Fruit fly (Drosophila melanogaster) ovary, adult (tissue): Measurements from ENCODE around the gene Orc2.

Experiments
- CG17801 ChIP-seq: fragments of 200-800 bp; optimal IDR thresholded peaks from 2 replicates; lab custom pipeline; 2019; ENCODE audit warnings: missing biosample characterization, mild to moderate bottlenecking, missing genetic modification characterization, moderate library complexity; ENCODE audit not compliant: partially characterized antibody

Orc2 gene

DNA sequence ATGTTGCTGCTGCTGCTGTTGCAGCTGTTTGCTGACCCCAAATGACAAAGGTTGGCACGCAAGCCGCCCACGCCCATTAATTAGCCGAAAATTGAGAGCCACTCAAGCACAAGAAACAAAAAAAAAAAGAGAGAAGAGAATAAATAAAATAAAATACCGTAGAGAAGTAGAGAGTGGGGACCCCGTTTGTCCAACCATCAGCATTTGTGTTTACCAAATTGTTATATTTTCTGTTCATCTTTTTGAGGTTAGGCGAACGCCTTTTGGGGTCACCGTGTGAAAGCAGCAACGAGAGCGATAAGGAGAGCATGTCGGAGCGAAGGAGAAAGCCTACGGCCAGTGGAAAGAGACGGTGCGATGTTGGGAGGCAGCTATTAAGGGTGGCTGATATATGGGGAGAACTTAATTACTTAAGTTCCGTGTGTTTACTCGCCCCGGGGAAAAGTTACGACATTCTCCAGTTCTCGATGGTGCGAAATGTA is 13.4 kb downstream of the Orc2 start:
- no peak for TF ChIP-seq CG17801 (GFP tag; lab: Kevin White, UChicago)

DNA sequence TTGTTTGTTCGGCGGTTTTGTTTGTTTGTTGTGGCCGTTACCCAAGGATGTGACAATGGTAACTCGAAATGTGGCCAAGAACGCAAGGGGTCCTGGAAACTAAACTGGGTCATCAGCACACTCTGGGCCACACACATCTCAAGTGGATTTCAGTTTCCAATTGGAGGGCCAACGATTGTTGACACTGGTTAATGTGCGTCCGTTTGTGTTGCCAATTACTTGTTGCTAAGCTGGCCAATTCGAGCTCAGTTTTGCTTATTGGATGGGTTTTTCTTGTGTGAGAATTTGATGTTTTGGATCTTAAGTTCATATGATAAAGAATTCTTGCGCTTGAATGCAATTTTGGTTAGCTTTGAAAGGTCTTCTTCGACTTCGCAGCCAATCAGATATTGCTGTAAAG is 16.3 kb downstream of the Orc2 start:
- TF ChIP-seq CG17801 (GFP tag; lab: Kevin White, UChicago) = no peak

dm6 chr3R:13981584-13981983 is 16.9 kb downstream of the Orc2 start:
- TF ChIP-seq CG17801 (GFP tag; lab: Kevin White, UChicago) = no peak

dm6 chr3R:13982298-13982846 is 17.7 kb downstream of the Orc2 start:
- TF ChIP-seq CG17801 (GFP tag; lab: Kevin White, UChicago) = no peak

dm6 chr3R:13983272-13984032 is 18.8 kb downstream of the Orc2 start:
- peak; percentile 91 for TF ChIP-seq CG17801 (GFP tag; lab: Kevin White, UChicago)

DNA sequence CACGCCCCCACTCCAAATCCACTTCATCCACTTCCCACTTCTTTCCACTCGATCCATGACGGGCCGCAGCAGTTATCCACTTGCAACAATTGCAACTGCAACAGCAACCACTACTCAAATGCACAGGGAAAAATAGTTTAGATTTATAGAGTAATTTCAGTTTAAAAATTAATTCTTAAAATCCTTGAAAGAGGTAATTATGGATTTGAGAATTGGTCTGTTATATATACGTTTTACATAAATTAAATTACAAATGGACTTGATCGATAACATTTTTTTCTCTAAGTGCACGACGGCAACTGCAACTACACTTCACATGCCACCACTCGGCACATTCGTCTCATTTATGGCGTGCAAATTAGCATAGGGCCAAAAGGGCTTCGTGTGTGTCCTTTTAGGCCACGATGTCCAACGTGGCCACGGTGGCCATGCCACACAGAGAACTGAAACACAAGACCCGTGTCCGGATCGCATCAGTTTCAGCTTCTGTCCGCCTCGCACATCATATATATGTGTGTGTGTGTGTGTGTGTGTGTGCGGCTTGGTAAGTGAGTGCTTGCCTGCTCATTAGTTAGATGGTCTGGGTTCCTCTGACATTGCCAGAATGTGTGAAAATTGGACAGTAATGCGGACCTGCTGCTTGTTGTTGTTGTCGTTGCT is 20.4 kb downstream of the Orc2 start:
- peak; percentile 22 for TF ChIP-seq CG17801 (GFP tag; lab: Kevin White, UChicago)

DNA sequence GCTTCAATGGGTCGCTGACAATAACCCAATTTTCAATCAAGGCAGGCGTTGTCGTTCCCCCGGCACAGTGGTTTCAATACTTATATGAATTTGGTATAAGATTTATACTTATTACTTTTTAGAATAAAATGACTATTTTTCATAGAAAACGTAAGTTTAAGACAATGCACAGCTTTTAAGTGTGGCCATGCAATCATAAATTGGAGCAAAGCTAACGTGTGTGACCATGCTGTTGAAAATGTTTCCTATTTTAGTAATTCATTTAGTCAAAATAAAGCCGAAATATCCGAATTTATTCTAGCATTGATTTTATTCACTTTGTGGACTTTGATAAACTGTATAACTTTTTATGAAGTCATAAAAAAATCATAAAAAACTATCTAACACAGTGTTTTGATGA is 22.0 kb downstream of the Orc2 start:
- no peak for TF ChIP-seq CG17801 (GFP tag; lab: Kevin White, UChicago)

dm6 chr3R:13988923-13989436 is 24.3 kb downstream of the Orc2 start:
- TF ChIP-seq CG17801 (GFP tag; lab: Kevin White, UChicago) = no peak

DNA sequence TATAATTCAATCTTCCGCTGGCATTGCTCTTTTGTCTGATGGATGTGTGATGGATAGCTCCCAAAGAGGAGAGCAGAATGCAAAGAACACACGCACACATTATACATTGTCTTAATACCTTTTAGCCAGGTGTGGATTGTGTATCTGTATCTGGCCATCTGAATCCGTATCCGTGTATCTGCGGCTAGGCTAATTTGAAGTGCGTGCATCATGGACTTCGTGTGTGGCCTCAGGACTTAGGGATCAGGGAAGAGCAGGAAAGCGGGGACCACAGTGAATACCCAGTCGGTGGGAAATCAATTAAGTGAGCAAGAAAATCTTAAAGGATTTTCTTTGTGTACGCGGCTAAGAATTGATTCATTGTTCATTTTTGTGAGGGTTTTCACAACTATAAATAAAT is 24.8 kb downstream of the Orc2 start:
- TF ChIP-seq CG17801 (GFP tag; lab: Kevin White, UChicago) = no peak

DNA sequence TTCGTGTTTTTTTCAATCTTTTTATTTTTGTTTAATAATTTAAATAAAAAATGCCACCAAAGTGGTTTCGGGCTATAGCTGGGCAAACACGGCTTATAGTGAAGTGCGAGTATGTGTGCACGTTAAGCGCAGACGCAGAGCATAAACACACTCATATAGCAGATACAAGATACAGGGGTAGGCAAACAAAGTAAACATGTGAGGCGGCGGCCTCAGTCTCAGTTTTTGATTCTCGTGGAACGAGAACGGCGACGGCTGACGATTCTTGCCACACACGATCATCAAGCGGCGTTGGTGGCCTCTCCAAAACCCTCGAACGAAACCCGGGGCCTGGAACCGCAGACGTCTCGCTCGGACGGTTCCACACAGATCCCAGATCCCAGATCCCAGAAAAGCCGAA is 25.4 kb downstream of the Orc2 start:
- no peak for TF ChIP-seq CG17801 (GFP tag; lab: Kevin White, UChicago)

DNA sequence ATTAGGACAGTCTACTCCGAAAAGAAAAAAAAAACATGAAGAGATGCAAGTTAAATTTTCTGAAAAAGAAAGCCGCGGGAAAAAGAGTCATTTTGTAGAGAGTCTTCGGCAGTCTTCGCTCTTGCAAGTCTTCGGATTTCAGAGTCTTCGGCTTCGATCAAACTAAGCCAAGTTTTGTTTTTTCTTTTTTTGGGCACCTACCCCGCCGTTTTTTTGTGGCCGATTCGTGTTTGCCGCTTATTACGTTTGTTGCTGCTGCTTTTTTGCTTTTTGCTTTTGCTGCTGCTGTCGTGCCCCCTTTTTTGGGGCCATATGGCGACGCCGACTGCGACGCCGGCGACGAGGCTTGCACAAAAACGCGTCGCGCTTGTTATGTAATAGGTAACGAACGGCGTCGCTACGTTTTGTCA is 27.4 kb downstream of the Orc2 start:
- peak; percentile 36 for TF ChIP-seq CG17801 (GFP tag; lab: Kevin White, UChicago)

dm6 chr3R:13995426-13995825 is 30.7 kb downstream of the Orc2 start:
- no peak for TF ChIP-seq CG17801 (GFP tag; lab: Kevin White, UChicago)

dm6 chr3R:13995933-13996332 is 31.2 kb downstream of the Orc2 start:
- TF ChIP-seq CG17801 (GFP tag; lab: Kevin White, UChicago) = no peak

DNA sequence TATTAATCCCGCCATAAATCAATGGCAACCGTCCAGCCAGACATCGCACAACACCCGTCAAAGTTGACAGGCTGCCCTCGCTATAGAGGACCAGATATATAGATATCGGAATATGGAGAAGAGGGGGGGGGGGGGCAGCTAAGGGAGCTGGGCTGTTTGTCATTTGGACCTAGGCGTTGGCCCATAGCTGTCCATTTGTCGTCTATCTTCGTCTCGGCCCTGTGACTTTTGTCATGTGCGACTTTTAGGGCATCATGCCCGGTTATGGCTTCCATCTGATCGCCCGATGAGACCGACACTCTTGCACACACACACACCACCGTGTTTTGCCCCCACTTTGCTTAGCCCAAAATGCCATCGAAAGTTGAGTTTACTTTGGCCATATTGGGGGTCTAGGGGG is 33.1 kb downstream of the Orc2 start:
- no peak for TF ChIP-seq CG17801 (GFP tag; lab: Kevin White, UChicago)

DNA sequence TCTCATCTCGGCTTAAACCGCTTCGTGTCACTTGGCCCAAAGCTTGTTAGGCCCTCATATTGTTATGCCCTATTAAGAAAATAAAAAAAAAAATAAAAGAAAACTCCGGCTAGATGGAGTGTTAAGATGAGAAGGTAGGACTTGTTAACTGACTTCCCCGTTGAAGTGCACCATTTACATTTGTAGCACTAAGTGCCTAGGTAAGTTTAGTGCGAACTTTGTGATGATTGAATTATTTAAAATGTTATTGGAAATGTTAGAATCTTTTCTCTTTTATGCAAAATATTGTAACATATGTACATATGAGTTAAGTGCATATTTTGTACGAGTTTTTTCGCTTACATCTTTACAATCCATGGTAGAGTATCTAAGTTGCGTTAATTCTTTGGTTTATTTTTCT is 33.5 kb downstream of the Orc2 start:
- TF ChIP-seq CG17801 (GFP tag; lab: Kevin White, UChicago) = no peak
